Fruit fly (Drosophila melanogaster) whole organism, pupa: ENCODE measurements around the gene Bx.

Source experiments
- CG10348 ChIP-seq: fragments of 200-800 bp; sonication (Bioruptor generic); IDR thresholded peaks from 2 replicates; pipeline ENCODE4 v1.3.6; 2022; ENCODE audit warnings: missing biosample characterization, missing genetic modification characterization
- CG12605 ChIP-seq: fragments of 200-800 bp; sonication (Bioruptor generic); IDR thresholded peaks from 2 replicates; pipeline ENCODE4 v1.3.6; 2022; ENCODE audit warnings: missing biosample characterization, missing genetic modification characterization
- CG13204 ChIP-seq: fragments of 200-800 bp; sonication (Bioruptor generic); optimal IDR thresholded peaks from 2 replicates; lab custom pipeline; 2018; ENCODE audit warnings: missing biosample characterization, mild to moderate bottlenecking, missing genetic modification characterization, moderate library complexity
- CG14655 ChIP-seq: fragments of 200-800 bp; sonication (Bioruptor generic); optimal IDR thresholded peaks from 3 replicates; lab custom pipeline; 2017; ENCODE audit warnings: mild to moderate bottlenecking, missing biosample characterization, missing genetic modification reagents, missing genetic modification characterization
- CG15710 ChIP-seq: fragments of 200-800 bp; sonication (Bioruptor generic); optimal IDR thresholded peaks from 2 replicates; lab custom pipeline; 2018; ENCODE audit warnings: missing biosample characterization, mild to moderate bottlenecking, missing genetic modification characterization, moderate library complexity
- CG32121 ChIP-seq: fragments of 200-800 bp; sonication (Bioruptor generic); IDR thresholded peaks from 2 replicates; pipeline ENCODE4 v1.3.6; 2022; ENCODE audit warnings: missing biosample characterization, missing genetic modification characterization
- CG34367 ChIP-seq: fragments of 200-800 bp; sonication (Bioruptor generic); optimal IDR thresholded peaks from 2 replicates; lab custom pipeline; 2018; ENCODE audit warnings: missing biosample characterization, mild to moderate bottlenecking, missing genetic modification characterization
- CG9948 ChIP-seq: fragments of 200-800 bp; sonication (Bioruptor generic); optimal IDR thresholded peaks from 2 replicates; lab custom pipeline; 2018; ENCODE audit warnings: missing biosample characterization, mild to moderate bottlenecking, missing genetic modification characterization, moderate library complexity
- D1 ChIP-seq: fragments of 200-800 bp; sonication (Bioruptor generic); optimal IDR thresholded peaks from 2 replicates; lab custom pipeline; 2018; ENCODE audit warnings: missing biosample characterization, mild to moderate bottlenecking, missing genetic modification characterization, moderate library complexity
- EcR ChIP-seq: fragments of 200-800 bp; sonication (Bioruptor generic); optimal IDR thresholded peaks from 3 replicates; lab custom pipeline; 2019; ENCODE audit warnings: missing biosample characterization, missing genetic modification characterization, mild to moderate bottlenecking, moderate library complexity, missing genetic modification reagents
- fd96Ca ChIP-seq: fragments of 200-800 bp; sonication (Bioruptor generic); IDR thresholded peaks from 3 replicates; pipeline ENCODE4 v1.3.6; 2022; ENCODE audit warnings: missing biosample characterization, missing genetic modification characterization
- rn ChIP-seq: fragments of 200-800 bp; sonication (Bioruptor generic); IDR thresholded peaks from 2 replicates; pipeline ENCODE4 v1.3.6; 2022; ENCODE audit warnings: missing biosample characterization, missing genetic modification characterization

DNA sequence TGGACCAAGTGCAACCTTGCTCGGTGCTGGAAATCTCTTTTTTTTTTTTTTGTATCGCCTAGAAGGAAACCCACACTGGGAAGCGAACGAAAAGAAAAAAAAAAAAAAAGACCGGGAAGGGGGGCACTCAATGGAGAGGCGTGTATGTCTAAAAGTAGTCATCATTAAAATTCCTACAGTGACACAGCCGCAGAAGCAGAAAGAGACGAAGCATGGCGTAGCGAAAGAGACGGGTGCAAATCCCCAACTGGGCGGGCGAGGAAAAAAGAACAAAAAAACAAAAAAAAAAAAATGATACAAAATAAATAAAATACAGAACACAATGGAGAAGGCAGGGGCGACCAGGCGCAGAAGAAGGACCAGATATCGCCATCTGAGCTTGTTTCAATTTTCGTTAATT lies 29.5 kb downstream of the Bx start:
- TF ChIP-seq fd96Ca (GFP tag; lab: Robert Waterston, UW) (no peak), CG9948 (tag; lab: Kevin White, UChicago) (peak; percentile 61), EcR (GFP tag; lab: Kevin White, UChicago) (no peak), D1 (tag; lab: Kevin White, UChicago) (no peak), CG14655 (GFP tag; lab: Kevin White, UChicago) (peak; percentile 39), rn (GFP tag; lab: Robert Waterston, UW) (no peak), CG34367 (tag; lab: Kevin White, UChicago) (peak; percentile 62), CG10348 (GFP tag; lab: Robert Waterston, UW) (no peak), CG13204 (GFP tag; lab: Kevin White, UChicago) (peak; percentile 64), CG15710 (tag; lab: Kevin White, UChicago) (peak; percentile 66), CG12605 (GFP tag; lab: Robert Waterston, UW) (peak; percentile 18; the same call in 1 of the 2 replicates), CG32121 (no peak)
